Worm (Caenorhabditis elegans) whole organism, L1 larva: ENCODE data around the gene T20B12.7.

ENCODE experiments used
- C04F5.9 ChIP-seq: sonication (generic microtip); optimal IDR thresholded peaks from 2 replicates; lab custom pipeline; 2016; ENCODE audit warnings: missing genetic modification characterization, missing compliant biosample characterization
- C16A3.4 ChIP-seq: fragments of 150-350 bp; optimal IDR thresholded peaks from 2 replicates; lab custom pipeline; 2014; ENCODE audit warnings: missing biosample characterization, missing genetic modification characterization
- alr-1 ChIP-seq: fragments of 200-800 bp; sonication (Bioruptor generic); optimal IDR thresholded peaks from 2 replicates; lab custom pipeline; 2018; ENCODE audit warnings: borderline replicate concordance, mild to moderate bottlenecking, missing genetic modification characterization, missing compliant biosample characterization
- aly-2 ChIP-seq: fragments of 150-350 bp; optimal IDR thresholded peaks from 2 replicates; lab custom pipeline; 2014; ENCODE audit warnings: missing biosample characterization, missing genetic modification characterization
- blmp-1 ChIP-seq: fragments of 150-350 bp; optimal IDR thresholded peaks from 2 replicates; lab custom pipeline; 2014; ENCODE audit warnings: missing biosample characterization, missing genetic modification characterization
- dsc-1 ChIP-seq: sonication (generic microtip); optimal IDR thresholded peaks from 2 replicates; lab custom pipeline; 2016; ENCODE audit warnings: mild to moderate bottlenecking, missing genetic modification characterization, missing compliant biosample characterization
- efl-1 ChIP-seq, 4 experiments: fragments of 150-350 bp; optimal IDR thresholded peaks in 3 of 4; peaks in 1 of 4; 1 replicate in 1 of 4; 2 replicates in 3 of 4; lab custom pipeline; 2014; ENCODE audit warnings: missing biosample characterization in 2 of 4, missing genetic modification characterization in 2 of 4, missing genetic modification reagents in 2 of 4
- fkh-10 ChIP-seq: sonication (generic microtip); optimal IDR thresholded peaks from 2 replicates; lab custom pipeline; 2017; ENCODE audit warnings: missing biosample characterization, missing genetic modification reagents, missing genetic modification characterization
- grh-1 ChIP-seq: fragments of 200-800 bp; sonication (Bioruptor generic); IDR thresholded peaks from 2 replicates; pipeline ENCODE4 v1.3.6; 2022; ENCODE audit warnings: missing genetic modification reagents, missing genetic modification characterization, missing compliant biosample characterization
- hlh-4 ChIP-seq: sonication (generic microtip); optimal IDR thresholded peaks from 2 replicates; lab custom pipeline; 2016; ENCODE audit warnings: mild to moderate bottlenecking, missing genetic modification characterization, missing compliant biosample characterization
- irx-1 ChIP-seq: sonication (generic microtip); optimal IDR thresholded peaks from 2 replicates; lab custom pipeline; 2016; ENCODE audit warnings: missing genetic modification characterization, missing compliant biosample characterization
- isw-1 ChIP-seq: fragments of 200-800 bp; sonication (Bioruptor generic); IDR thresholded peaks from 2 replicates; pipeline ENCODE4 v1.3.6; 2022; ENCODE audit warnings: missing genetic modification characterization, missing compliant biosample characterization
- jun-1 ChIP-seq: fragments of 150-350 bp; optimal IDR thresholded peaks from 2 replicates; lab custom pipeline; 2014; ENCODE audit warnings: missing biosample characterization, missing genetic modification reagents, missing genetic modification characterization
- lin-13 ChIP-seq: fragments of 150-350 bp; optimal IDR thresholded peaks from 2 replicates; lab custom pipeline; 2014; ENCODE audit warnings: missing biosample characterization, missing genetic modification reagents, missing genetic modification characterization
- lin-15B ChIP-seq: fragments of 150-350 bp; sonication (generic microtip); optimal IDR thresholded peaks from 3 replicates; lab custom pipeline; 2014; ENCODE audit warnings: missing biosample characterization, missing genetic modification characterization
- lin-35 ChIP-seq, 2 experiments: fragments of 150-350 bp; optimal IDR thresholded peaks; 2 replicates each; lab custom pipeline; 2014; ENCODE audit warnings: missing biosample characterization in 2 of 2, missing genetic modification characterization in 2 of 2, missing genetic modification reagents in 2 of 2
- lir-3 ChIP-seq: sonication (generic microtip); optimal IDR thresholded peaks from 2 replicates; lab custom pipeline; 2016; ENCODE audit warnings: mild to moderate bottlenecking, missing genetic modification characterization, moderate library complexity, missing compliant biosample characterization; ENCODE audit not compliant: poor library complexity
- lsy-2 ChIP-seq, 2 experiments: fragments of 150-350 bp; optimal IDR thresholded peaks; 2 replicates each; lab custom pipeline; 2014; ENCODE audit warnings: missing biosample characterization in 2 of 2, missing genetic modification characterization in 2 of 2
- mdl-1 ChIP-seq, 2 experiments: fragments of 150-350 bp; optimal IDR thresholded peaks; 2 replicates each; lab custom pipeline; 2014 to 2017; ENCODE audit warnings: missing biosample characterization in 2 of 2, missing genetic modification characterization in 2 of 2, inconsistent platforms in 1 of 2
- mep-1 ChIP-seq: fragments of 150-350 bp; optimal IDR thresholded peaks from 2 replicates; lab custom pipeline; 2014; ENCODE audit warnings: missing biosample characterization, missing genetic modification characterization
- nhr-19 ChIP-seq: fragments of 200-800 bp; sonication (Bioruptor generic); conservative IDR thresholded peaks from 2 replicates; pipeline ENCODE4 v1.3.6; 2022; ENCODE audit warnings: missing genetic modification characterization, missing compliant biosample characterization
- nhr-71 ChIP-seq: sonication (generic microtip); optimal IDR thresholded peaks from 2 replicates; lab custom pipeline; 2016; ENCODE audit warnings: mild to moderate bottlenecking, missing genetic modification characterization, moderate library complexity, missing compliant biosample characterization
- nhr-76 ChIP-seq: sonication (generic microtip); optimal IDR thresholded peaks from 2 replicates; lab custom pipeline; 2017; ENCODE audit warnings: missing biosample characterization, missing genetic modification characterization
- nhr-77 ChIP-seq: fragments of 150-350 bp; optimal IDR thresholded peaks from 2 replicates; lab custom pipeline; 2014; ENCODE audit warnings: missing biosample characterization, missing genetic modification characterization
- nhr-84 ChIP-seq: sonication (generic microtip); optimal IDR thresholded peaks from 2 replicates; lab custom pipeline; 2017; ENCODE audit warnings: missing biosample characterization, missing genetic modification characterization
- nhr-90 ChIP-seq: sonication (generic microtip); optimal IDR thresholded peaks from 2 replicates; lab custom pipeline; 2016; ENCODE audit warnings: mild to moderate bottlenecking, missing genetic modification characterization, missing compliant biosample characterization; ENCODE audit not compliant: poor library complexity
- pag-3 ChIP-seq: sonication (generic microtip); optimal IDR thresholded peaks from 2 replicates; lab custom pipeline; 2017; ENCODE audit warnings: missing genetic modification characterization, mild to moderate bottlenecking, missing compliant biosample characterization, antibody characterized with exemption, borderline replicate concordance; ENCODE audit not compliant: insufficient read depth
- snpc-4 ChIP-seq: fragments of 150-350 bp; optimal IDR thresholded peaks from 2 replicates; lab custom pipeline; 2014; ENCODE audit warnings: missing biosample characterization, missing genetic modification characterization
- snu-23 ChIP-seq: sonication (generic microtip); optimal IDR thresholded peaks from 2 replicates; lab custom pipeline; 2016; ENCODE audit warnings: missing genetic modification characterization, missing compliant biosample characterization
- sup-37 ChIP-seq: fragments of 200-800 bp; sonication (Bioruptor generic); optimal IDR thresholded peaks from 2 replicates; lab custom pipeline; 2018; ENCODE audit warnings: mild to moderate bottlenecking, missing genetic modification characterization, missing compliant biosample characterization
- tbx-2 ChIP-seq: sonication (generic microtip); optimal IDR thresholded peaks from 2 replicates; lab custom pipeline; 2016; ENCODE audit warnings: missing genetic modification characterization, missing compliant biosample characterization
- tlp-1 ChIP-seq: fragments of 150-350 bp; optimal IDR thresholded peaks from 2 replicates; lab custom pipeline; 2014; ENCODE audit warnings: missing biosample characterization, missing genetic modification characterization
- unc-30 ChIP-seq: sonication (generic microtip); optimal IDR thresholded peaks from 2 replicates; lab custom pipeline; 2017; ENCODE audit warnings: missing biosample characterization, missing genetic modification characterization
- unc-98 ChIP-seq: fragments of 200-800 bp; sonication (Bioruptor generic); IDR thresholded peaks from 2 replicates; pipeline ENCODE4 v1.3.6; 2022; ENCODE audit warnings: missing genetic modification characterization, missing compliant biosample characterization
- vab-15 ChIP-seq: sonication (generic microtip); optimal IDR thresholded peaks from 2 replicates; lab custom pipeline; 2017; ENCODE audit warnings: missing genotype, mild to moderate bottlenecking, missing genetic modification characterization, missing compliant biosample characterization
- zag-1 ChIP-seq: fragments of 150-350 bp; optimal IDR thresholded peaks from 2 replicates; lab custom pipeline; 2014; ENCODE audit warnings: missing biosample characterization, missing genetic modification characterization

Gene T20B12.7

DNA sequence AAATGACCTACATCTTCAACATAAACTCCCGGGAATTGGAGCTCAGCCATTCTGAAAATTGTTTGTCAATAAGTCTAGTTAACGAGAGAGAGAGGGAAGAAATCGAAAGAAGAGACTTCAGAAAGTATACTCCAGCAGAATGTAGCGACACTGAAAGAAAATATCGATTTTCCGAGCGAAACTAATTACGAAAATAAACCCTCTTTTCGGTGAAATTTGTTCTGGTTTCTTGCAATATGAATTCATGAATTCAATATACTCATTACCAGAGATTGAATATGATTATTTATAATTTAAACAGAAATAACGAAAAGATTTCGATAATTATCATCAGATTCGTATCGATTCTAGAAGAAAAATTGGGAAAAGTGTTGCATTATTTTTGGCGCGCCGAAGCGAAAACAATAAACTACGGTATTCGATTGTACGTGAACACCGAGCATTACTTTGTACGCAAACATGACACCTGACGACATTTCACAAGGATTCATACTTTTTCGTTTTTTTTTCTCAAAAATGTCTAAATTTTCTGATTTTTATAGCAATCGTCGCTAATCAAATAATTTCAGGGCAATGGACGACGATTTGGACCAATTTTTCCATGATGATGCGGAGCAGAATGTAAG is 2.8 kb upstream of the T20B12.7 start, which contains the start of the genes hmg-4 and T20B12.3 (continued):
- TF ChIP-seq irx-1 (tag; lab: Kevin White, UChicago) = peak; percentile 16
- TF ChIP-seq lin-15B (tag; lab: Kevin White, UChicago) = peak; percentile 18
- TF ChIP-seq lin-13 = no peak
- peak; percentile 51 for TF ChIP-seq blmp-1 (tag; lab: Kevin White, UChicago)
- TF ChIP-seq hlh-4 (tag; lab: Kevin White, UChicago) = no peak
- no peak for TF ChIP-seq snpc-4
- peak; percentile 63 to 75 for TF ChIP-seq lin-35 (GFP tag; optimal IDR thresholded peaks at IDR 0.05; lab: Kevin White, UChicago)
- peak; percentile 44 for TF ChIP-seq mep-1
- peak; percentile 46 for TF ChIP-seq C16A3.4 (tag; lab: Kevin White, UChicago)
- TF ChIP-seq jun-1 (tag; lab: Kevin White, UChicago) = no peak
- no peak for TF ChIP-seq nhr-84
- peak; percentile 58 for TF ChIP-seq snu-23 (GFP tag; lab: Kevin White, UChicago)
- TF ChIP-seq nhr-71 = peak; percentile 55
- no peak for TF ChIP-seq dsc-1 (tag; lab: Kevin White, UChicago)
- peak; percentile 93 to 98 for TF ChIP-seq lsy-2 (tag; optimal IDR thresholded peaks at IDR 0.05; lab: Kevin White, UChicago)
- TF ChIP-seq grh-1 = no peak
- no peak; the same call in 1 of the 2 replicates for TF ChIP-seq nhr-19 (GFP tag; lab: Robert Waterston, UW)
- no peak for TF ChIP-seq sup-37 (GFP tag; lab: Kevin White, UChicago)
- no peak for TF ChIP-seq zag-1 (tag; lab: Kevin White, UChicago)
- TF ChIP-seq vab-15 (tag; lab: Kevin White, UChicago) = no peak
- TF ChIP-seq efl-1 (optimal IDR thresholded peaks at IDR 0.05; lab: Kevin White, UChicago) = peak; percentile 61 to 65
- peak; percentile 51 to 95 for TF ChIP-seq efl-1 (GFP tag; optimal IDR thresholded peaks at IDR 0.05 in 1 of 2; lab: Kevin White, UChicago)
- TF ChIP-seq nhr-90 (tag; lab: Kevin White, UChicago) = no peak
- TF ChIP-seq unc-30 = no peak
- TF ChIP-seq C04F5.9 (tag; lab: Kevin White, UChicago) = no peak
- TF ChIP-seq alr-1 (tag; lab: Kevin White, UChicago) = no peak

DNA sequence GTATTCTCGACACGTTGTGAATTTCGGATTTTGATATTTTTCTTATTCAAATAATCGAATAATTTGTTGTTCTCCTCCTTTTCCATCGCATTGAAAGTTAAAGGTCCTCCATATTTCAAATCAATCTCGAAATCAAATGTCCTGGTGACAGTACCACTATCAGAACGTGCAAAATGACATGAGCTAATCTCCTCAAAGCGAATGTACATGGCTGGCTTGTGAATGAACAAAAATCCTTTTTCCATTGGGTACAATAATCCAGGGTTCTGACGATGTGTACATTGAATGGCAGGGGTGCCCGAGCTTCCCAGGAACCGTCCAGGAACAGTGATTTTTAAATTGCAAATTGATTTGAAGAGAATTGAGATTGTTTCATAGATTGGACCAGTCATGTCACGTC is 1.3 kb upstream of the T20B12.7 start:
- no peak for TF ChIP-seq lin-13
- no peak for TF ChIP-seq aly-2
- no peak for TF ChIP-seq lir-3 (tag; lab: Kevin White, UChicago)
- TF ChIP-seq mdl-1 (tag; optimal IDR thresholded peaks at IDR 0.05; lab: Kevin White, UChicago) = no peak
- TF ChIP-seq C16A3.4 (tag; lab: Kevin White, UChicago) = no peak
- no peak for TF ChIP-seq fkh-10 (GFP tag; lab: Kevin White, UChicago)
- no peak for TF ChIP-seq snpc-4
- no peak for TF ChIP-seq nhr-77 (tag; lab: Kevin White, UChicago)
- no peak for TF ChIP-seq pag-3 (tag; lab: Kevin White, UChicago)
- no peak for TF ChIP-seq nhr-76 (tag; lab: Kevin White, UChicago)
- no peak for TF ChIP-seq isw-1 (GFP tag; lab: Robert Waterston, UW)

DNA sequence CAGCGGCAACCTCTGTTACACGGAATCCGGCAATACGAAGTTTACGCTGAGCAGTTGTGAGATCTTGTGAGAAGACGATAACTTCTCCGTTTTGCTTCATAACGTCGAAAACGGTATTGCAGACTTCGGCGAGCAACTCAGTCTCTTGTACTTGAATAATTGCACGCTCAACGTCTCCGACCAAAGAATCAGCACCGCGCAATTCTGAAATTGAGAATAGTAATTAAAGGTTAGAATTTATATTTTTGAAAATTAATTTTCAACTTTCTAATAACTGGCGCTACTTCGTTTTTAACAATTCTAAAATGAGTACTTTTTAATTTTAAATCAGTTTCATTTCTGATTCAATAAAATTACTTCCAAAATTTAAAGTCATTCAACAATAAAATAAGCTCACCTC is 323 bp downstream of the T20B12.7 start:
- no peak for TF ChIP-seq vab-15 (tag; lab: Kevin White, UChicago)
- no peak for TF ChIP-seq blmp-1 (tag; lab: Kevin White, UChicago)
- no peak for TF ChIP-seq tbx-2 (tag; lab: Kevin White, UChicago)
- TF ChIP-seq jun-1 (tag; lab: Kevin White, UChicago) = no peak
- no peak for TF ChIP-seq nhr-90 (tag; lab: Kevin White, UChicago)
- TF ChIP-seq unc-98 (GFP tag; lab: Robert Waterston, UW) = no peak
- TF ChIP-seq fkh-10 (GFP tag; lab: Kevin White, UChicago) = no peak
- no peak for TF ChIP-seq nhr-84
- no peak for TF ChIP-seq tlp-1
